Worm (Caenorhabditis elegans) whole organism, early embryonic: ENCODE measurements around the gene tni-3.

Experiments
- F13C5.2 ChIP-seq: sonication (generic microtip); optimal IDR thresholded peaks from 2 replicates; lab custom pipeline; 2017; ENCODE audit warnings: mild to moderate bottlenecking, missing genetic modification characterization, inconsistent platforms, missing compliant biosample characterization
- aly-1 ChIP-seq: sonication (generic microtip); optimal IDR thresholded peaks from 2 replicates; lab custom pipeline; 2016; ENCODE audit warnings: missing genetic modification characterization, missing compliant biosample characterization
- ama-1 ChIP-seq: fragments of 150-350 bp; optimal IDR thresholded peaks from 2 replicates; lab custom pipeline; 2014
- ceh-13 ChIP-seq: fragments of 200-800 bp; sonication (Bioruptor generic); optimal IDR thresholded peaks from 2 replicates; lab custom pipeline; 2018; ENCODE audit warnings: mild to moderate bottlenecking, missing genetic modification characterization, missing compliant biosample characterization
- ceh-36 ChIP-seq: sonication (generic microtip); optimal IDR thresholded peaks from 2 replicates; lab custom pipeline; 2016; ENCODE audit warnings: missing genetic modification characterization, inconsistent platforms, missing compliant biosample characterization
- ets-7 ChIP-seq: sonication (generic microtip); optimal IDR thresholded peaks from 2 replicates; lab custom pipeline; 2016; ENCODE audit warnings: missing genotype, missing genetic modification characterization, missing compliant biosample characterization
- flt-1 ChIP-seq: fragments of 200-800 bp; sonication (Bioruptor generic); IDR thresholded peaks from 2 replicates; pipeline ENCODE4 v1.3.6; 2022; ENCODE audit warnings: missing genetic modification characterization, missing compliant biosample characterization
- hmbx-1 ChIP-seq: sonication (generic microtip); optimal IDR thresholded peaks from 2 replicates; lab custom pipeline; 2016; ENCODE audit warnings: mild to moderate bottlenecking, missing genetic modification characterization, missing compliant biosample characterization
- hmg-4 ChIP-seq: fragments of 200-800 bp; sonication (Bioruptor generic); optimal IDR thresholded peaks from 2 replicates; lab custom pipeline; 2018; ENCODE audit warnings: mild to moderate bottlenecking, missing genetic modification characterization, missing compliant biosample characterization
- pes-1 ChIP-seq: fragments of 200-800 bp; sonication (Bioruptor generic); IDR thresholded peaks from 2 replicates; pipeline ENCODE4 v1.3.6; 2022; ENCODE audit warnings: missing genetic modification reagents, missing genetic modification characterization, missing compliant biosample characterization
- tbx-11 ChIP-seq: fragments of 200-800 bp; sonication (Bioruptor generic); IDR thresholded peaks from 2 replicates; pipeline ENCODE4 v1.3.6; 2022; ENCODE audit warnings: missing genetic modification characterization, missing compliant biosample characterization
- tra-4 ChIP-seq: sonication (generic microtip); optimal IDR thresholded peaks from 2 replicates; lab custom pipeline; 2017; ENCODE audit warnings: missing genetic modification characterization, missing compliant biosample characterization

DNA sequence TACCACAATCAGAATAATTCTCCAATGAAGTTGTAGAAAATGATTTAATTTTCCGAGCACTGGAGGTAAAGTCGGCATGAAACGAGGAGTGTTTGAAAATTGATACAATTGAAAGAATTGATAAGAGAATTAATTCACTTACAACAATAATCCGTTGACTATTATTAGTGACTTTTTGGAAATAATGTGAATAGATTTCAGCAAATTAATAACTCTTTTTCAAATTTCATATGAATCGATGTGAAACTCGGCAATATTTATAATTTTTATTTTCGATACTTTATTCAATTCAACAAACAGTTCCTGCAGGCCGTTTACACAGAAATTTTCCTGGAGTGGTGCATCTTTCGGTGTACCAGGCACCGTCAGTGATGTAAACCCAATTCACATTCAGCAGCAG is 17.1 kb upstream of the tni-3 start, which contains the start of gene clec-37:
- TF ChIP-seq ama-1 (lab: Kevin White, UChicago) (no peak), tbx-11 (GFP tag; lab: Robert Waterston, UW) (no peak), ceh-13 (GFP tag; lab: Kevin White, UChicago) (no peak), aly-1 (tag; lab: Kevin White, UChicago) (no peak), pes-1 (GFP tag; lab: Robert Waterston, UW) (no peak), F13C5.2 (tag; lab: Kevin White, UChicago) (no peak), ets-7 (tag; lab: Kevin White, UChicago) (no peak), hmg-4 (GFP tag; lab: Kevin White, UChicago) (no peak), flt-1 (no peak), tra-4 (no peak), ceh-36 (no peak), hmbx-1 (no peak)
